Fruit fly (Drosophila melanogaster) whole organism, embryonic: ENCODE data around the gene ScpX.
A peak's percentile ranks its signal among the peaks of the same experiment; 100 is the strongest.

ENCODE experiments used
- Abd-B ChIP-seq: fragments of 200-800 bp; sonication (Bioruptor generic); optimal IDR thresholded peaks from 2 replicates; lab custom pipeline; 2018; ENCODE audit warnings: missing biosample characterization, mild to moderate bottlenecking, missing genetic modification characterization, moderate library complexity
- BEAF-32 ChIP-seq: fragments of 200-800 bp; sonication (Bioruptor generic); optimal IDR thresholded peaks from 3 replicates; lab custom pipeline; 2017; ENCODE audit warnings: missing biosample characterization, missing genetic modification characterization, mild to moderate bottlenecking, moderate library complexity, missing genetic modification reagents
- CG1024 ChIP-seq: fragments of 200-800 bp; sonication (Bioruptor generic); IDR thresholded peaks from 2 replicates; pipeline ENCODE4 v1.3.6; 2022; ENCODE audit warnings: missing biosample characterization, missing genetic modification characterization
- CG10366 ChIP-seq: fragments of 200-800 bp; sonication (Bioruptor generic); IDR thresholded peaks from 2 replicates; pipeline ENCODE4 v1.3.6; 2022; ENCODE audit warnings: missing biosample characterization, missing genetic modification characterization
- CG10543 ChIP-seq: fragments of 200-800 bp; sonication (Bioruptor generic); optimal IDR thresholded peaks from 3 replicates; lab custom pipeline; 2017; ENCODE audit warnings: missing biosample characterization, mild to moderate bottlenecking, missing genetic modification characterization, moderate library complexity
- CG11398 ChIP-seq: fragments of 200-800 bp; sonication (Bioruptor generic); optimal IDR thresholded peaks from 2 replicates; lab custom pipeline; 2016; ENCODE audit warnings: missing biosample characterization, missing genetic modification characterization
- CG1603 ChIP-seq: fragments of 200-800 bp; sonication (Bioruptor generic); optimal IDR thresholded peaks from 2 replicates; lab custom pipeline; 2019; ENCODE audit warnings: missing biosample characterization, mild to moderate bottlenecking, missing genetic modification characterization, moderate library complexity
- CG16813 ChIP-seq: fragments of 200-800 bp; sonication (Bioruptor generic); IDR thresholded peaks from 3 replicates; pipeline ENCODE4 v1.3.6; 2022; ENCODE audit warnings: missing biosample characterization, missing genetic modification characterization; ENCODE audit not compliant: partially characterized antibody
- CG18619 ChIP-seq: fragments of 200-800 bp; sonication (Bioruptor generic); optimal IDR thresholded peaks from 3 replicates; lab custom pipeline; 2017; ENCODE audit warnings: missing biosample characterization, mild to moderate bottlenecking, missing genetic modification characterization
- CG2199 ChIP-seq: fragments of 200-800 bp; sonication (Bioruptor generic); IDR thresholded peaks from 3 replicates; pipeline ENCODE4 v1.3.6; 2022; ENCODE audit warnings: missing biosample characterization, missing genetic modification characterization
- CG3847 ChIP-seq: fragments of 200-800 bp; sonication (Bioruptor generic); IDR thresholded peaks from 2 replicates; pipeline ENCODE4 v1.3.6; 2022; ENCODE audit warnings: missing biosample characterization, missing genetic modification characterization
- CG4404 ChIP-seq: fragments of 200-800 bp; sonication (Bioruptor generic); IDR thresholded peaks from 2 replicates; pipeline ENCODE4 v1.3.6; 2022; ENCODE audit warnings: missing biosample characterization, missing genetic modification characterization
- CG4424 ChIP-seq: fragments of 200-800 bp; sonication (Bioruptor generic); optimal IDR thresholded peaks from 3 replicates; lab custom pipeline; 2016; ENCODE audit warnings: missing biosample characterization, missing genetic modification characterization
- CG6813 ChIP-seq: fragments of 200-800 bp; sonication (Bioruptor generic); optimal IDR thresholded peaks from 2 replicates; lab custom pipeline; 2017; ENCODE audit warnings: missing biosample characterization, missing genetic modification characterization, mild to moderate bottlenecking, moderate library complexity, missing genetic modification reagents
- CG7372 ChIP-seq: fragments of 200-800 bp; sonication (Bioruptor generic); IDR thresholded peaks from 2 replicates; pipeline ENCODE4 v1.3.6; 2022; ENCODE audit warnings: missing biosample characterization, missing genetic modification characterization
- CG8290 ChIP-seq, 3 experiments: fragments of 200-800 bp; sonication (Bioruptor generic); optimal IDR thresholded peaks; 2 replicates each; lab custom pipeline; 2016 to 2019; ENCODE audit warnings: missing biosample characterization in 3 of 3, missing genetic modification characterization in 3 of 3, mild to moderate bottlenecking in 2 of 3, moderate library complexity in 1 of 3
- CG8478 ChIP-seq: fragments of >200 bp; optimal IDR thresholded peaks from 2 replicates; lab custom pipeline; 2018
- CG8924 ChIP-seq: fragments of 200-800 bp; optimal IDR thresholded peaks from 3 replicates; lab custom pipeline; 2019; ENCODE audit warnings: missing biosample characterization, mild to moderate bottlenecking, missing genetic modification characterization, moderate library complexity
- Dip3 ChIP-seq: fragments of 200-800 bp; sonication (Bioruptor generic); optimal IDR thresholded peaks from 3 replicates; lab custom pipeline; 2016; ENCODE audit warnings: missing biosample characterization, missing genetic modification characterization
- Dp ChIP-seq: fragments of 200-800 bp; sonication (Bioruptor generic); optimal IDR thresholded peaks from 2 replicates; lab custom pipeline; 2018; ENCODE audit warnings: missing biosample characterization, mild to moderate bottlenecking, missing genetic modification characterization, moderate library complexity
- ERR ChIP-seq: fragments of 200-800 bp; sonication (Bioruptor generic); optimal IDR thresholded peaks from 2 replicates; lab custom pipeline; 2016; ENCODE audit warnings: missing biosample characterization, missing genetic modification characterization
- Ets65A ChIP-seq: fragments of 200-800 bp; sonication (Bioruptor generic); peaks from one replicate; lab custom pipeline; 2016; ENCODE audit warnings: missing biosample characterization, missing genetic modification characterization
- Hand ChIP-seq: fragments of 200-800 bp; sonication (Bioruptor generic); optimal IDR thresholded peaks from 2 replicates; lab custom pipeline; 2017; ENCODE audit warnings: mild to moderate bottlenecking, missing biosample characterization, missing genetic modification reagents, missing genetic modification characterization
- Hmx ChIP-seq: fragments of 200-800 bp; sonication (Bioruptor generic); optimal IDR thresholded peaks from 2 replicates; lab custom pipeline; 2016; ENCODE audit warnings: missing biosample characterization, missing genetic modification characterization
- Hr39 ChIP-seq: fragments of >200 bp; optimal IDR thresholded peaks from 2 replicates; lab custom pipeline; 2017
- Jarid2 ChIP-seq: fragments of 200-800 bp; sonication (Bioruptor generic); optimal IDR thresholded peaks from 3 replicates; lab custom pipeline; 2017; ENCODE audit warnings: mild to moderate bottlenecking, missing biosample characterization, missing genetic modification reagents, missing genetic modification characterization
- Lhr ChIP-seq: fragments of 200-800 bp; sonication (Bioruptor generic); optimal IDR thresholded peaks from 3 replicates; lab custom pipeline; 2017; ENCODE audit warnings: mild to moderate bottlenecking, missing biosample characterization, missing genetic modification reagents, missing genetic modification characterization
- Oli ChIP-seq: fragments of 200-800 bp; sonication (Bioruptor generic); optimal IDR thresholded peaks from 2 replicates; lab custom pipeline; 2018; ENCODE audit warnings: missing biosample characterization, mild to moderate bottlenecking, missing genetic modification characterization, moderate library complexity
- Pdp1 ChIP-seq, 2 experiments: fragments of 200-800 bp; sonication (Bioruptor generic); optimal IDR thresholded peaks; 3 replicates each; lab custom pipeline; 2016; ENCODE audit warnings: missing biosample characterization in 2 of 2, missing genetic modification characterization in 2 of 2, mild to moderate bottlenecking in 1 of 2, moderate library complexity in 1 of 2
- Sry-δ ChIP-seq: fragments of 200-800 bp; sonication (Bioruptor generic); optimal IDR thresholded peaks from 2 replicates; lab custom pipeline; 2016; ENCODE audit warnings: missing biosample characterization, missing genetic modification characterization
- br ChIP-seq: fragments of >200 bp; optimal IDR thresholded peaks from 2 replicates; lab custom pipeline; 2017
- chif ChIP-seq, 2 experiments: fragments of 200-800 bp; sonication (Bioruptor generic); optimal IDR thresholded peaks; 3 replicates each; lab custom pipeline; 2016; ENCODE audit warnings: missing biosample characterization in 2 of 2, missing genetic modification characterization in 2 of 2
- chinmo ChIP-seq: fragments of 200-800 bp; sonication (Bioruptor generic); IDR thresholded peaks from 4 replicates; pipeline ENCODE4 v1.3.6; 2022; ENCODE audit warnings: missing biosample characterization, missing genetic modification characterization; ENCODE audit not compliant: partially characterized antibody
- dan ChIP-seq: fragments of 200-800 bp; sonication (Bioruptor generic); IDR thresholded peaks from 2 replicates; pipeline ENCODE4 v1.3.6; 2022; ENCODE audit warnings: missing biosample characterization, missing genetic modification characterization
- dpn ChIP-seq, 2 experiments: fragments of 200-800 bp; sonication (Bioruptor generic); optimal IDR thresholded peaks; 3 replicates each; lab custom pipeline; 2016; ENCODE audit warnings: missing biosample characterization in 2 of 2, missing genetic modification characterization in 2 of 2
- inv ChIP-seq: fragments of 200-800 bp; sonication (Bioruptor generic); IDR thresholded peaks from 2 replicates; pipeline ENCODE4 v1.3.6; 2022; ENCODE audit warnings: missing biosample characterization, missing genetic modification characterization; ENCODE audit not compliant: partially characterized antibody
- lab ChIP-seq: fragments of 200-800 bp; sonication (Bioruptor generic); optimal IDR thresholded peaks from 3 replicates; lab custom pipeline; 2017; ENCODE audit warnings: missing biosample characterization, missing genetic modification characterization, mild to moderate bottlenecking, moderate library complexity, missing genetic modification reagents
- mirr ChIP-seq: fragments of 200-800 bp; sonication (Bioruptor generic); optimal IDR thresholded peaks from 3 replicates; lab custom pipeline; 2018; ENCODE audit warnings: missing biosample characterization, mild to moderate bottlenecking, missing genetic modification characterization
- row ChIP-seq: fragments of 200-800 bp; sonication (Bioruptor generic); IDR thresholded peaks from 3 replicates; pipeline ENCODE4 v1.3.6; 2022; ENCODE audit warnings: missing biosample characterization, missing genetic modification characterization
- sens ChIP-seq: fragments of 200-800 bp; sonication (Bioruptor generic); peaks from one replicate; lab custom pipeline; 2016; ENCODE audit warnings: missing biosample characterization, missing genetic modification characterization
- shn ChIP-seq: fragments of 200-800 bp; sonication (Bioruptor generic); optimal IDR thresholded peaks from 3 replicates; lab custom pipeline; 2016; ENCODE audit warnings: missing biosample characterization, missing genetic modification characterization
- slbo ChIP-seq: fragments of 200-800 bp; sonication (Bioruptor generic); IDR thresholded peaks from 2 replicates; pipeline ENCODE4 v1.3.6; 2022; ENCODE audit warnings: missing biosample characterization, missing genetic modification characterization
- sqz ChIP-seq: fragments of 200-800 bp; sonication (Bioruptor generic); optimal IDR thresholded peaks from 3 replicates; lab custom pipeline; 2018; ENCODE audit warnings: missing biosample characterization, mild to moderate bottlenecking, missing genetic modification characterization
- sr ChIP-seq: fragments of 200-800 bp; sonication (Bioruptor generic); IDR thresholded peaks from 3 replicates; pipeline ENCODE4 v1.3.6; 2022; ENCODE audit warnings: missing biosample characterization, missing genetic modification characterization
- stwl ChIP-seq: fragments of 200-800 bp; sonication (Bioruptor generic); optimal IDR thresholded peaks from 3 replicates; lab custom pipeline; 2018; ENCODE audit warnings: missing biosample characterization, mild to moderate bottlenecking, missing genetic modification characterization, moderate library complexity
- tx ChIP-seq: fragments of 200-800 bp; sonication (Bioruptor generic); optimal IDR thresholded peaks from 2 replicates; lab custom pipeline; 2016; ENCODE audit warnings: missing biosample characterization, missing genetic modification characterization
- wdn ChIP-seq: fragments of 200-800 bp; sonication (Bioruptor generic); IDR thresholded peaks from 2 replicates; pipeline ENCODE4 v1.3.6; 2022; ENCODE audit warnings: missing biosample characterization, missing genetic modification characterization
- z ChIP-seq: fragments of 200-800 bp; sonication (Bioruptor generic); IDR thresholded peaks from 3 replicates; pipeline ENCODE4 v1.3.6; 2022; ENCODE audit warnings: missing biosample characterization, missing genetic modification characterization

The ScpX gene

DNA sequence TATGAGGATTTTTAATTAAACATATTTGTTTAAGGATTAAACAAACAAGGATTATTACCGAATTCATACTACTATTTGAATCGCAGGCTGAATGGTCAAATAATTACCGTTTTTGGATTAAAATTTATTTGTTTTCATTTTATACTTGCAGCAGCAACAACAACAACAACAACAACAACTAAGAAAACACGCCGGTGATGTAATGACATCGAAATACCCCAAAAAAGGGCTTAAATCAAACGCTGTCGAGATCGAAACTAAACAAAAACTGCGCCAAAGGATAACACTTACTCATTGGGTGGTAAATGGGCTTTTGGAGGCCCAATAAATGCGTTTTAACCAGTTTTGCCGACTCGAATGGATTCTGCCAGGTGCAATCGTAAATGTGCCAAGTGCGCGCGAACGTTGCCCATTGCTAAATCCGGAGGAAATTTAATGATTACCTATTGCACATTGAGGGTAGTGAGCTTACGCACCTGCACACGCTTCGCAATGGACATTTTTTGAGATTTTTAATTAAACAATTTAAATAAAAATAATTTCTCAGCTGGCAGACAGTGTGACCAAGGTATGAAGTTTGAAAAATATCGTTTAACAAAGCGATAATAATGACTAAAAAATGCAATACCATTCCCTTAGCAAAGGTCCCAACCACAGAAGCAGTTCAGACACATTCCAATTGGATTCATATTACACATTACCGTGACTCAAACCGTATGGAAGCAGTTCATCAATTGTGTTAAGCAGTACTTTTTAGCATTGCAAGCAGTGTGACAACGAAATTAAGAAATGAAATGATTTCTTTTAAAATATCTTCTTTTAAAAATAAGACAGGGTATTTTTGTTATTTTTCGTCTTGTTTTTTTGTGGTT, 27.9 kb downstream of the ScpX start, which contains the start of the genes CG10602 and mRpL13 (continued):
- peak; percentile 17 to 39 for TF ChIP-seq dpn (GFP tag; optimal IDR thresholded peaks at IDR 0.05; lab: Kevin White, UChicago)
- peak; percentile 75; the same call in 1 of the 4 replicates for TF ChIP-seq chinmo (GFP tag; lab: Robert Waterston, UW)
- peak; percentile 97 for TF ChIP-seq Lhr (GFP tag; lab: Kevin White, UChicago)
- no peak for TF ChIP-seq lab (GFP tag; lab: Kevin White, UChicago)
- peak; percentile 82 for TF ChIP-seq Abd-B
- TF ChIP-seq CG2199 = peak; percentile 87
- TF ChIP-seq dan (GFP tag; lab: Robert Waterston, UW) = no peak
- TF ChIP-seq Pdp1 (GFP tag; optimal IDR thresholded peaks at IDR 0.05; lab: Kevin White, UChicago) = peak in 1 of 2 experiments; percentile 95
- peak; percentile 36; the same call in 1 of the 3 replicates for TF ChIP-seq row (GFP tag; lab: Robert Waterston, UW)
- TF ChIP-seq CG6813 (GFP tag; lab: Kevin White, UChicago) = no peak
- TF ChIP-seq stwl (tag; lab: Kevin White, UChicago) = peak; percentile 86
- peak; percentile 66 for TF ChIP-seq Dp (GFP tag; lab: Kevin White, UChicago)
- TF ChIP-seq CG8290 (GFP tag; optimal IDR thresholded peaks at IDR 0.05; lab: Kevin White, UChicago) = peak; percentile 76
- TF ChIP-seq CG8290 (tag; optimal IDR thresholded peaks at IDR 0.05; lab: Kevin White, UChicago) = peak in 1 of 2 experiments; percentile 93
- TF ChIP-seq chif (GFP tag; optimal IDR thresholded peaks at IDR 0.05; lab: Kevin White, UChicago) = peak in 1 of 2 experiments; percentile 51
- TF ChIP-seq shn (GFP tag; lab: Kevin White, UChicago) = peak; percentile 0
- TF ChIP-seq slbo = peak; percentile 47
- TF ChIP-seq CG4424 (GFP tag; lab: Kevin White, UChicago) = peak; percentile 27
- peak; percentile 54 for TF ChIP-seq Sry-δ
- TF ChIP-seq BEAF-32 (GFP tag; lab: Kevin White, UChicago) = peak; percentile 58
- peak; percentile 13 for TF ChIP-seq Dip3

- TF ChIP-seq sqz (GFP tag; lab: Kevin White, UChicago) (no peak), tx (no peak), CG10366 (GFP tag; lab: Robert Waterston, UW) (no peak), inv (GFP tag; lab: Robert Waterston, UW) (no peak), Ets65A (GFP tag; lab: Kevin White, UChicago) (peak; percentile 20), Oli (tag; lab: Kevin White, UChicago) (no peak), sr (GFP tag; lab: Robert Waterston, UW) (peak; percentile 4; the same call in 1 of the 3 replicates), CG16813 (GFP tag; lab: Robert Waterston, UW) (0 out of 3 replicates have a peak, but pooled peaks have one; percentile 22), CG3847 (no peak), CG8478 (lab: Kevin White, UChicago) (peak; percentile 2), Hr39 (lab: Kevin White, UChicago) (peak; percentile 78), CG18619 (no peak), CG11398 (GFP tag; lab: Kevin White, UChicago) (no peak), ERR (no peak), Jarid2 (peak; percentile 11)
These were observed 29.9 kb downstream of the ScpX start for dm6 chr2L:18860920-18861319.

- TF ChIP-seq Jarid2 = no peak
- TF ChIP-seq sens = peak; percentile 20
- no peak for TF ChIP-seq Hand (GFP tag; lab: Kevin White, UChicago)
- no peak for TF ChIP-seq CG7372 (GFP tag; lab: Robert Waterston, UW)
- peak; percentile 28 for TF ChIP-seq CG1603 (tag; lab: Kevin White, UChicago)
- no peak for TF ChIP-seq z (GFP tag; lab: Robert Waterston, UW)
- TF ChIP-seq br = no peak
- no peak for TF ChIP-seq CG4404
- TF ChIP-seq CG8924 (tag; lab: Kevin White, UChicago) = no peak
- no peak for TF ChIP-seq Hmx (GFP tag; lab: Kevin White, UChicago)
- no peak for TF ChIP-seq mirr (GFP tag; lab: Kevin White, UChicago)
- 0 out of 2 replicates have a peak, but pooled peaks have one; percentile 5 for TF ChIP-seq CG1024 (GFP tag; lab: Robert Waterston, UW)
- TF ChIP-seq sr (GFP tag; lab: Robert Waterston, UW) = 0 out of 3 replicates have a peak, but pooled peaks have one; percentile 14
- TF ChIP-seq wdn (GFP tag; lab: Robert Waterston, UW) = peak; percentile 16; the same call in 1 of the 2 replicates
- TF ChIP-seq CG10543 = no peak
These were observed 33.1 kb downstream of the ScpX start for dm6 chr2L:18864093-18864492.
